Worm (Caenorhabditis elegans): Measurements from ENCODE around the gene T24C2.3.

- TF ChIP-seq lin-15B (tag; optimal IDR thresholded peaks at IDR 0.05), result no peak
- no peak for TF ChIP-seq nhr-90 (tag; optimal IDR thresholded peaks at IDR 0.05; ENCODE audit: poor library complexity)
- no peak for TF ChIP-seq nhr-11 (tag; optimal IDR thresholded peaks at IDR 0.05)
- TF ChIP-seq ces-1 (GFP tag; optimal IDR thresholded peaks at IDR 0.05), result no peak
- TF ChIP-seq dpl-1 (GFP tag; optimal IDR thresholded peaks at IDR 0.05), result no peak
- no peak for TF ChIP-seq fkh-10 (GFP tag; optimal IDR thresholded peaks at IDR 0.05)
Measured at ce11 chrX:14541992-14542391, 1.3 kb upstream of the T24C2.3 start, which contains the start of gene fbxa-81.
